Fruit fly (Drosophila melanogaster) Kc167 (cell line): ENCODE results near the gene mbf1.

Experiments used
- insv ChIP-seq: fragments of >200 bp; optimal IDR thresholded peaks from 3 replicates; lab custom pipeline; 2018; ENCODE audit warnings: missing external identifiers
- psq ChIP-seq: fragments of >200 bp; optimal IDR thresholded peaks from 2 replicates; lab custom pipeline; 2017; ENCODE audit warnings: missing external identifiers

- TF ChIP-seq insv (lab: Kevin White, UChicago) (no peak), psq (lab: Kevin White, UChicago) (no peak)
Measured at dm6 chr3L:16609120-16609519, 34.9 kb downstream of the mbf1 start, which contains the start of gene CG4098.
